Fruit fly (Drosophila melanogaster): ENCODE results near the gene CG31342.

Gene CG31342

DNA sequence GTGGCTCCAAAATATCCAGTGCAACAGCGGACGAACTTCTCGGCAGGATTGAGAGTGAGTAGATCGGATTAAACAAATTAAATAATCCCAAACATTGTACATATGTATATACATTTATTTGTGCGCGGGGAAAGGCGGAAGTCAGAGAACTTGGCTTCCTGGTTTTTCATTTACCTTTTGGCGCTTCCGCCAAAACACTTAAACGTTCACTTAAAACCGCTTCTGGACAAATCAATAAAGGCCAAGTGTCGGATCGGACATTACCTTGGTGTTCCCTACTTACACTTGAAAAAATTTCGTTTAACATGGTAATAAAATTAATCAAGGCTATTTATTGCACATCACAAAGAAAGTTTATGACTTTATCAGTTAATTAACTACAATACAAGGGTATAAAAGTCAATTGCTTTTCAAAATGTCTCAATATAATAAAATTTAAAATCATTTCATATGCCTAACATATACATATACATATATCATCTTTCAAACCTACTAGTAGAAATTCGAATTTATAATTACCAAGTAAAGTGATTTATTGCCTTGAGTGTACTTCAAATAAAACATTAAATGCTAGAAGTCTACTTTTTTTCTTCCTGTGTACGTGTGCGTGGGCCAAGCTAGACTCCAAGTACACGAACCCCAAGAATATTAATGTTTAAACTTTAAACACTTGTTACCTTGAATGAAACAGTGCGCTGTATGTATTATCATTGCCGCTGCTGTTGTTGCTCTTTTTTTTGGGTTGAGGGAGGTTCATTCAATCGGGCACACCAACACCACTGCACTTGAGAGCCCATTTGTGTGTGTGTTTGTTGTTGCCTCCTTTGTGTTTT, 4.3 kb upstream of the CG31342 start (continued):
- TF ChIP-seq CG16863 (GFP tag; optimal IDR thresholded peaks at IDR 0.05) (peak; percentile 9), Hr78 (GFP tag; optimal IDR thresholded peaks at IDR 0.05) (peak in 1 of 2 experiments; percentile 39), ttk (GFP tag; IDR thresholded peaks at IDR 0.05) (no peak), YL-1 (GFP tag; optimal IDR thresholded peaks at IDR 0.05) (no peak), D19A (tag; optimal IDR thresholded peaks at IDR 0.05) (peak; percentile 60), CG4854 (GFP tag; optimal IDR thresholded peaks at IDR 0.05) (no peak), z (GFP tag; IDR thresholded peaks at IDR 0.05) (no peak), HLHmδ (GFP tag; optimal IDR thresholded peaks at IDR 0.05) (no peak), bcd (GFP tag; optimal IDR thresholded peaks at IDR 0.05) (peak; percentile 71), CG2678 (tag; optimal IDR thresholded peaks at IDR 0.05) (peak; percentile 85), vfl (GFP tag; optimal IDR thresholded peaks at IDR 0.05) (no peak), Spps (tag; optimal IDR thresholded peaks at IDR 0.05) (no peak), cwo (GFP tag; optimal IDR thresholded peaks at IDR 0.05) (peak; percentile 68), pho (GFP tag; optimal IDR thresholded peaks at IDR 0.05) (no peak), Rfx (GFP tag; IDR thresholded peaks at IDR 0.05) (peak; percentile 69), CG5180 (GFP tag; optimal IDR thresholded peaks at IDR 0.05) (peak; percentile 54), CG18262 (tag; optimal IDR thresholded peaks at IDR 0.05) (peak; percentile 77), CG6813 (GFP tag; optimal IDR thresholded peaks at IDR 0.05) (no peak), ATbp (GFP tag; optimal IDR thresholded peaks at IDR 0.05) (peak; percentile 54), Ptx1 (GFP tag; IDR thresholded peaks at IDR 0.05) (peak; percentile 76), vnd (GFP tag; IDR thresholded peaks at IDR 0.05; ENCODE audit: partially characterized antibody) (no peak), dysf (GFP tag; IDR thresholded peaks at IDR 0.05) (peak; percentile 71), CG32532 (GFP tag; IDR thresholded peaks at IDR 0.05) (peak; percentile 67; the same call in 1 of the 2 replicates), org-1 (GFP tag; optimal IDR thresholded peaks at IDR 0.05) (peak; percentile 37), pan (optimal IDR thresholded peaks at IDR 0.05) (no peak), pan (GFP tag; optimal IDR thresholded peaks at IDR 0.05 in 1 of 2, IDR thresholded peaks at IDR 0.05 in 1 of 2) (peak in 1 of 2 experiments; percentile 61), Dip3 (GFP tag; optimal IDR thresholded peaks at IDR 0.05) (no peak), CG12071 (GFP tag; optimal IDR thresholded peaks at IDR 0.05) (peak; percentile 16), CG16815 (GFP tag; optimal IDR thresholded peaks at IDR 0.05) (peak; percentile 34), ab (GFP tag; optimal IDR thresholded peaks at IDR 0.05) (no peak), CG30403 (GFP tag; optimal IDR thresholded peaks at IDR 0.05) (peak; percentile 80), grn (GFP tag; optimal IDR thresholded peaks at IDR 0.05) (no peak), Scr (GFP tag; IDR thresholded peaks at IDR 0.05; ENCODE audit: partially characterized antibody) (no peak), tgo (GFP tag; IDR thresholded peaks at IDR 0.05) (peak; percentile 57; the same call in 1 of the 3 replicates), CkIIα-i1 (GFP tag; IDR thresholded peaks at IDR 0.05) (no peak), pnt (GFP tag; optimal IDR thresholded peaks at IDR 0.05) (no peak), CG5953 (GFP tag; IDR thresholded peaks at IDR 0.05) (no peak), ind (GFP tag; optimal IDR thresholded peaks at IDR 0.05) (peak; percentile 53), Nf-YB (GFP tag; optimal IDR thresholded peaks at IDR 0.05) (peak; percentile 47), maf-S (GFP tag; optimal IDR thresholded peaks at IDR 0.05) (no peak), CG17328 (GFP tag; IDR thresholded peaks at IDR 0.05) (peak; percentile 40; the same call in 1 of the 2 replicates), kay (GFP tag; optimal IDR thresholded peaks at IDR 0.05) (peak; percentile 13), Hand (GFP tag; optimal IDR thresholded peaks at IDR 0.05) (no peak), CG10267 (tag; optimal IDR thresholded peaks at IDR 0.05) (peak; percentile 67), CG8359 (GFP tag; optimal IDR thresholded peaks at IDR 0.05; ENCODE audit: borderline replicate concordance) (no peak), cato (GFP tag; optimal IDR thresholded peaks at IDR 0.05; ENCODE audit: borderline replicate concordance) (peak; percentile 25), Blimp-1 (GFP tag; optimal IDR thresholded peaks at IDR 0.05) (peak; percentile 64), p53 (GFP tag; optimal IDR thresholded peaks at IDR 0.05) (peak; percentile 12), CG8765 (GFP tag; IDR thresholded peaks at IDR 0.05) (no peak)
